Worm (Caenorhabditis elegans) whole organism, late embryonic: ENCODE data around the gene ZC455.1.
A peak's percentile ranks its signal among the peaks of the same experiment; 100 is the strongest.

Source experiments
- C08G9.2 ChIP-seq: sonication (generic microtip); optimal IDR thresholded peaks from 2 replicates; lab custom pipeline; 2016; ENCODE audit warnings: mild to moderate bottlenecking, missing genetic modification characterization, moderate library complexity, missing compliant biosample characterization
- F13H6.1 ChIP-seq: sonication (generic microtip); optimal IDR thresholded peaks from 2 replicates; lab custom pipeline; 2016; ENCODE audit warnings: missing genetic modification characterization, missing compliant biosample characterization
- K02D7.2 ChIP-seq: sonication (generic microtip); optimal IDR thresholded peaks from 2 replicates; lab custom pipeline; 2017; ENCODE audit warnings: mild to moderate bottlenecking, missing genetic modification characterization, missing compliant biosample characterization
- K09A11.1 ChIP-seq: sonication (generic microtip); optimal IDR thresholded peaks from 2 replicates; lab custom pipeline; 2017; ENCODE audit warnings: antibody characterized with exemption, mild to moderate bottlenecking, missing genetic modification characterization, missing compliant biosample characterization; ENCODE audit not compliant: insufficient read depth
- T23F11.4 ChIP-seq: fragments of 200-800 bp; sonication (Bioruptor generic); optimal IDR thresholded peaks from 2 replicates; lab custom pipeline; 2018; ENCODE audit warnings: mild to moderate bottlenecking, missing genetic modification characterization, missing compliant biosample characterization
- Y22D7AL.16 ChIP-seq: sonication (generic microtip); optimal IDR thresholded peaks from 2 replicates; lab custom pipeline; 2016; ENCODE audit warnings: missing genetic modification characterization, missing compliant biosample characterization
- ahr-1 ChIP-seq: sonication (generic microtip); optimal IDR thresholded peaks from 2 replicates; lab custom pipeline; 2016; ENCODE audit warnings: missing genetic modification characterization, missing compliant biosample characterization
- ama-1 ChIP-seq: fragments of 150-350 bp; optimal IDR thresholded peaks from 2 replicates; lab custom pipeline; 2014
- ceh-14 ChIP-seq: sonication (generic microtip); optimal IDR thresholded peaks from 2 replicates; lab custom pipeline; 2016; ENCODE audit warnings: missing genotype, missing genetic modification characterization, missing compliant biosample characterization
- ceh-18 ChIP-seq: sonication (generic microtip); optimal IDR thresholded peaks from 2 replicates; lab custom pipeline; 2016; ENCODE audit warnings: missing genetic modification characterization, missing compliant biosample characterization
- ceh-19 ChIP-seq: fragments of 200-800 bp; sonication (Bioruptor generic); optimal IDR thresholded peaks from 2 replicates; lab custom pipeline; 2018; ENCODE audit warnings: mild to moderate bottlenecking, missing genetic modification characterization, missing compliant biosample characterization
- ceh-22 ChIP-seq: sonication (generic microtip); optimal IDR thresholded peaks from 2 replicates; lab custom pipeline; 2017; ENCODE audit warnings: missing biosample characterization, missing genetic modification characterization
- ceh-24 ChIP-seq: sonication (generic microtip); optimal IDR thresholded peaks from 2 replicates; lab custom pipeline; 2016; ENCODE audit warnings: mild to moderate bottlenecking, missing genetic modification characterization, missing compliant biosample characterization
- ceh-30 ChIP-seq: fragments of 150-350 bp; optimal IDR thresholded peaks from 2 replicates; lab custom pipeline; 2014; ENCODE audit warnings: missing biosample characterization, missing genetic modification characterization
- ceh-31 ChIP-seq: sonication (generic microtip); optimal IDR thresholded peaks from 2 replicates; lab custom pipeline; 2016; ENCODE audit warnings: missing genetic modification characterization, missing compliant biosample characterization
- ceh-34 ChIP-seq: sonication (generic microtip); optimal IDR thresholded peaks from 2 replicates; lab custom pipeline; 2016; ENCODE audit warnings: mild to moderate bottlenecking, missing genetic modification characterization, missing compliant biosample characterization
- ceh-48 ChIP-seq: sonication (generic microtip); optimal IDR thresholded peaks from 2 replicates; lab custom pipeline; 2016; ENCODE audit warnings: missing genetic modification characterization, inconsistent platforms, missing compliant biosample characterization
- ceh-6 ChIP-seq: fragments of 200-800 bp; sonication (Bioruptor generic); optimal IDR thresholded peaks from 2 replicates; lab custom pipeline; 2018; ENCODE audit warnings: mild to moderate bottlenecking, missing genetic modification characterization, missing compliant biosample characterization
- ceh-9 ChIP-seq: sonication (generic microtip); optimal IDR thresholded peaks from 2 replicates; lab custom pipeline; 2016; ENCODE audit warnings: mild to moderate bottlenecking, missing genetic modification characterization, inconsistent platforms, missing compliant biosample characterization
- che-1 ChIP-seq: sonication (generic microtip); optimal IDR thresholded peaks from 2 replicates; lab custom pipeline; 2016; ENCODE audit warnings: mild to moderate bottlenecking, missing genetic modification characterization, missing compliant biosample characterization
- dve-1 ChIP-seq: sonication (generic microtip); optimal IDR thresholded peaks from 2 replicates; lab custom pipeline; 2017; ENCODE audit warnings: antibody characterized with exemption, mild to moderate bottlenecking, missing genetic modification characterization, missing compliant biosample characterization
- elt-2 ChIP-seq: sonication (generic microtip); optimal IDR thresholded peaks from 2 replicates; lab custom pipeline; 2016; ENCODE audit warnings: missing genetic modification reagents, missing genetic modification characterization, missing compliant biosample characterization
- eyg-1 ChIP-seq: sonication (generic microtip); optimal IDR thresholded peaks from 2 replicates; lab custom pipeline; 2016; ENCODE audit warnings: missing genotype, missing genetic modification characterization, missing compliant biosample characterization
- fkh-6 ChIP-seq: sonication (generic microtip); optimal IDR thresholded peaks from 2 replicates; lab custom pipeline; 2016; ENCODE audit warnings: missing genetic modification characterization, missing compliant biosample characterization
- gmeb-2 ChIP-seq: sonication (generic microtip); optimal IDR thresholded peaks from 2 replicates; lab custom pipeline; 2016; ENCODE audit warnings: missing genetic modification characterization, inconsistent platforms, missing compliant biosample characterization
- hlh-30 ChIP-seq: sonication (generic microtip); optimal IDR thresholded peaks from 2 replicates; lab custom pipeline; 2017; ENCODE audit warnings: antibody characterized with exemption, missing genetic modification characterization, missing compliant biosample characterization; ENCODE audit not compliant: insufficient read depth
- lim-6 ChIP-seq: sonication (generic microtip); optimal IDR thresholded peaks from 2 replicates; lab custom pipeline; 2016; ENCODE audit warnings: missing genetic modification characterization, missing compliant biosample characterization
- mec-3 ChIP-seq: sonication (generic microtip); optimal IDR thresholded peaks from 2 replicates; lab custom pipeline; 2016; ENCODE audit warnings: borderline replicate concordance, missing genetic modification characterization, missing compliant biosample characterization
- nfya-1 ChIP-seq: sonication (generic microtip); optimal IDR thresholded peaks from 2 replicates; lab custom pipeline; 2017; ENCODE audit warnings: missing genetic modification characterization, mild to moderate bottlenecking, missing compliant biosample characterization, antibody characterized with exemption, moderate library complexity
- nhr-11 ChIP-seq: fragments of 150-350 bp; optimal IDR thresholded peaks from 2 replicates; lab custom pipeline; 2014; ENCODE audit warnings: missing biosample characterization, missing genetic modification characterization
- nhr-232 ChIP-seq: sonication (generic microtip); optimal IDR thresholded peaks from 2 replicates; lab custom pipeline; 2016; ENCODE audit warnings: missing genetic modification characterization, missing compliant biosample characterization
- odd-2 ChIP-seq: sonication (generic microtip); optimal IDR thresholded peaks from 2 replicates; lab custom pipeline; 2017; ENCODE audit warnings: antibody characterized with exemption, mild to moderate bottlenecking, missing genetic modification characterization, missing compliant biosample characterization
- pat-9 ChIP-seq: fragments of 200-800 bp; sonication (Bioruptor generic); optimal IDR thresholded peaks from 2 replicates; lab custom pipeline; 2018; ENCODE audit warnings: mild to moderate bottlenecking, missing genetic modification characterization, moderate library complexity, missing compliant biosample characterization
- pax-1 ChIP-seq: fragments of 150-350 bp; optimal IDR thresholded peaks from 2 replicates; lab custom pipeline; 2014; ENCODE audit warnings: missing biosample characterization, missing genetic modification characterization
- pha-2 ChIP-seq: sonication (generic microtip); optimal IDR thresholded peaks from 2 replicates; lab custom pipeline; 2017; ENCODE audit warnings: mild to moderate bottlenecking, missing genetic modification characterization, missing compliant biosample characterization
- pqm-1 ChIP-seq: sonication (generic microtip); optimal IDR thresholded peaks from 2 replicates; lab custom pipeline; 2016; ENCODE audit warnings: missing genetic modification characterization, missing compliant biosample characterization
- pros-1 ChIP-seq: fragments of 150-350 bp; optimal IDR thresholded peaks from 2 replicates; lab custom pipeline; 2014; ENCODE audit warnings: missing biosample characterization, missing genetic modification reagents, missing genetic modification characterization
- rnt-1 ChIP-seq: sonication (generic microtip); optimal IDR thresholded peaks from 2 replicates; lab custom pipeline; 2016; ENCODE audit warnings: missing genetic modification characterization, missing compliant biosample characterization
- sdc-2 ChIP-seq: sonication (generic microtip); optimal IDR thresholded peaks from 2 replicates; lab custom pipeline; 2016; ENCODE audit warnings: missing genotype, missing genetic modification characterization, missing compliant biosample characterization
- syd-9 ChIP-seq: sonication (generic microtip); optimal IDR thresholded peaks from 2 replicates; lab custom pipeline; 2016; ENCODE audit warnings: mild to moderate bottlenecking, missing genetic modification characterization, moderate library complexity, missing compliant biosample characterization
- tbx-2 ChIP-seq: sonication (generic microtip); optimal IDR thresholded peaks from 2 replicates; lab custom pipeline; 2016; ENCODE audit warnings: missing genetic modification characterization, missing compliant biosample characterization
- tbx-7 ChIP-seq: sonication (generic microtip); optimal IDR thresholded peaks from 2 replicates; lab custom pipeline; 2016; ENCODE audit warnings: missing genotype, missing genetic modification characterization, missing compliant biosample characterization
- unc-55 ChIP-seq: sonication (generic microtip); optimal IDR thresholded peaks from 2 replicates; lab custom pipeline; 2017; ENCODE audit warnings: missing biosample characterization, missing genetic modification reagents, missing genetic modification characterization
- unc-86 ChIP-seq: sonication (generic microtip); optimal IDR thresholded peaks from 2 replicates; lab custom pipeline; 2016; ENCODE audit warnings: missing genetic modification characterization, missing compliant biosample characterization
- zip-5 ChIP-seq: sonication (generic microtip); optimal IDR thresholded peaks from 2 replicates; lab custom pipeline; 2016; ENCODE audit warnings: missing genetic modification characterization, missing compliant biosample characterization
- ztf-16 ChIP-seq: sonication (generic microtip); optimal IDR thresholded peaks from 2 replicates; lab custom pipeline; 2017; ENCODE audit warnings: missing genetic modification characterization, missing compliant biosample characterization

Gene ZC455.1

DNA sequence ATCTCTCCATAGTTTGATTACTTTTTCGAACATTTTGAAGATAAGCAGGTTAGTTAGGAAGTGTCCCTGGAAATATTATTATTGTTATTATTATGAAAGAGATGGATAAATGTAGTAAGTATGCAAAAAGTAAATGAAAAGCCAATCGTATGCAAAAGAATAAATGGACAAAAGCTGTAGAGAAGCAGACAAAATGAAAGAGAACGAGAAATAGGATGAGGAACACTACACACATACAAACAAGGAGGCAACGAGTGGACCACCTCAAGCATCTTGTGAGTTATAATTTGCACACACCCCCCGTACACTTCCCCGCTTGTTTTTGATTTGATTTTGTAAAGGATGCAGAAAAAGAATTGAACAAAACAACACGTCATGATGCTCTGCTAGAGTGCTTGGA is 37.8 kb downstream of the ZC455.1 start, which contains the start of gene ZC443.2:
Gene ZC443.2 (minus strand): TSS at position 67 of the 400 bp plus-strand sequence.
- TF ChIP-seq nfya-1 (peak; percentile 7), sdc-2 (no peak)

DNA sequence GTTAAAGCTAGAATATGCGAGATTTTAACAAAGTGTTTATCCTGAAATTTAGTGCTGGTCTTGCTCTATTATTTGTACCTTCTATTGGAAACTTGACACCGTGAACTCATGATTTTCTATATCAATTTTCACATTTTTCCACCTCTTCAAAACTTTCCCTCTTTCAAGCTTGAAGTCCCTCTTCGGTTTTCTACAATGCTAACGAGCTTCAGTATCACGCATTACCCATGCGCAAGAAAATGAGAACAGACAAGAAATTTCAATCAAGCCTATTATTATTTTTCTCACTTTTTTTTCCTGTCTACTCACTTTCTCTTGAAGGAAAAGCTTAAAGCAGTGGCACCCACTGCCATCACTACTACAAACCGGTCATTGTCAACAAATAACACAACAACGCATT is 38.5 kb downstream of the ZC455.1 start:
- no peak for TF ChIP-seq dve-1 (tag; lab: Kevin White, UChicago)
- TF ChIP-seq ceh-34, result peak; percentile 31
- TF ChIP-seq unc-86 (tag; lab: Kevin White, UChicago), result no peak
- TF ChIP-seq ama-1 (lab: Kevin White, UChicago), result peak; percentile 62

DNA sequence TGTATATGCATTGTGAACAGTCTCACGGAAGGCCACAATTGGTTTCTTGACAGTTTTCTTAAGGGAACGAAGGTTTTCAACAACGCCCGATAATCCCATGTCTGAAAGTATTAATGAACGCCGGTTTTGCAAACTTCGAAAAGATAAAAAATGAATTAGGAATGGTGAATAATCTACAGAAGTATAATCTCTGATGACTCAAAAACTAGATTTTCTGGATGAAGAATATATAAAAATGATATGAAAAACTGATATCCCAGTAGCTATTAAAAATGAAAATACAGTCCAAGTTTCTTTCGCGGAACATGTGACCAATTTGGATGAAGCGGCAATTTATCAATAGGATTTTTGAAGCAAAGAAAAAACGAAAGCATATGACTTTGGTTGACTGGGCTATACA is 40.7 kb downstream of the ZC455.1 start, which contains the start of gene ZC443.3:
Gene ZC443.3 (minus strand): TSS at position 101 of the 400 bp plus-strand sequence.
- TF ChIP-seq ceh-48 (tag; lab: Kevin White, UChicago) (no peak), rnt-1 (tag; lab: Kevin White, UChicago) (no peak), T23F11.4 (GFP tag; lab: Kevin White, UChicago) (no peak), ceh-31 (tag; lab: Kevin White, UChicago) (no peak), pha-2 (tag; lab: Kevin White, UChicago) (no peak), hlh-30 (tag; lab: Kevin White, UChicago) (no peak), syd-9 (tag; lab: Kevin White, UChicago) (no peak), ceh-24 (tag; lab: Kevin White, UChicago) (no peak), pat-9 (tag; lab: Kevin White, UChicago) (no peak), gmeb-2 (tag; lab: Kevin White, UChicago) (no peak), tbx-2 (tag; lab: Kevin White, UChicago) (no peak), mec-3 (tag; lab: Kevin White, UChicago) (no peak), nfya-1 (no peak)

DNA sequence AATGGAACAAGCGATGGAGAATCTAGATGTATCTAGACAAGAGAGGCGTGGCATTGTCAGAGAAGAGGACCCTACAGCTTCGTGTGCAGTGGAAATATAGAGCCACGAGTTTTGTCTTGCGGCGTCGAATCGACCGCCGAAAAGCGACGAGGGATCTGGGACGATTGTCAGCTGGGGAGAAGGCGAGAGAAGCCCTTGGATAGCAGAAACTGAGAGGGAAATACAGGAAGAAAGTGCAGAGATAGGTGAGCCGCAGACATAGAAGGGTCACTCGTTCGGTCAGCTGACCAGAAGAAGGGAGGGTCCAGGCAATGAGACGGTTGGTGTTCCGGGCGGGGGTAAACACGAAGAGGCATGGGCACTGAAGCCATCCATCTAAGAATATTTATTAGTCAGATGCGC is 41.2 kb downstream of the ZC455.1 start:
- TF ChIP-seq ceh-18 (tag; lab: Kevin White, UChicago), result peak; percentile 69
- no peak for TF ChIP-seq che-1 (tag; lab: Kevin White, UChicago)
- TF ChIP-seq unc-55 (GFP tag; lab: Kevin White, UChicago), result peak; percentile 70
- no peak for TF ChIP-seq fkh-6 (tag; lab: Kevin White, UChicago)
- no peak for TF ChIP-seq pqm-1 (tag; lab: Kevin White, UChicago)
- TF ChIP-seq Y22D7AL.16 (tag; lab: Kevin White, UChicago), result no peak
- no peak for TF ChIP-seq ahr-1
- TF ChIP-seq ceh-9 (tag; lab: Kevin White, UChicago), result no peak
- no peak for TF ChIP-seq pax-1
- TF ChIP-seq dve-1 (tag; lab: Kevin White, UChicago), result no peak
- peak; percentile 63 for TF ChIP-seq F13H6.1 (tag; lab: Kevin White, UChicago)
- no peak for TF ChIP-seq ztf-16
- TF ChIP-seq ceh-24 (tag; lab: Kevin White, UChicago), result no peak
- TF ChIP-seq ceh-6, result no peak
- TF ChIP-seq ceh-22 (tag; lab: Kevin White, UChicago), result no peak
- TF ChIP-seq lim-6 (tag; lab: Kevin White, UChicago), result no peak
- TF ChIP-seq ceh-19, result peak; percentile 29
- TF ChIP-seq odd-2, result no peak
- TF ChIP-seq nhr-11, result no peak
- no peak for TF ChIP-seq pros-1 (tag; lab: Kevin White, UChicago)
- no peak for TF ChIP-seq K02D7.2
- TF ChIP-seq ceh-48 (tag; lab: Kevin White, UChicago), result no peak
- TF ChIP-seq unc-86 (tag; lab: Kevin White, UChicago), result no peak
- no peak for TF ChIP-seq nhr-232
- no peak for TF ChIP-seq gmeb-2 (tag; lab: Kevin White, UChicago)
- TF ChIP-seq rnt-1 (tag; lab: Kevin White, UChicago), result peak; percentile 57
- peak; percentile 53 for TF ChIP-seq C08G9.2 (tag; lab: Kevin White, UChicago)
- TF ChIP-seq elt-2 (tag; lab: Kevin White, UChicago), result no peak
- no peak for TF ChIP-seq tbx-7 (tag; lab: Kevin White, UChicago)
- TF ChIP-seq ceh-30 (tag; lab: Kevin White, UChicago), result no peak
- TF ChIP-seq pat-9 (tag; lab: Kevin White, UChicago), result no peak
- TF ChIP-seq ama-1 (lab: Kevin White, UChicago), result no peak
- TF ChIP-seq ceh-14 (tag; lab: Kevin White, UChicago), result peak; percentile 42
- no peak for TF ChIP-seq zip-5 (tag; lab: Kevin White, UChicago)
- no peak for TF ChIP-seq eyg-1
- TF ChIP-seq ceh-34, result peak; percentile 84
- no peak for TF ChIP-seq K09A11.1 (tag; lab: Kevin White, UChicago)
